Worm (Caenorhabditis elegans): ENCODE measurements around the gene acox-3.

DNA sequence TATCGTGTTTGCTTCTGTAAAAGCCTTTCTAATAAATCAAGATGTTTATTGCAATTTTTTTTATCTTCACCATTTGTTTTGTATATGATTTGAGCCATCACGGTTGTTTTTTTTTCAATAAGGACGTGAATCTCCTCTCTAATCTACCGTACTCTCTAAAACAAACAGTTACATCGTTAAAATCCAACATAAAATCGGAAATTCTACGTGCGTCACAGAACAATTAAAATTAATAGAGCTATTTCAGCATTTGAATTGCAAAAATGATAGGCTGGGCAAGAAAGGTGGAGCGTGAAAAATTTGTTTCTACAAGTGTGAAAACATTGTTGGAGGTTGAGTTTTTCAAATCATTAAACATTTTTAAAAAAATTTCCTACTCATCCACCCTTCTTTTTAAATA is 34.9 kb downstream of the acox-3 start, which contains the start of gene C49A9.5:
- TF ChIP-seq attf-5 (GFP tag; optimal IDR thresholded peaks at IDR 0.05), result no peak
- TF ChIP-seq fkh-3 (tag; optimal IDR thresholded peaks at IDR 0.05), result no peak
- TF ChIP-seq ceh-79 (tag; optimal IDR thresholded peaks at IDR 0.05), result no peak
- no peak for TF ChIP-seq madf-8 (GFP tag; conservative IDR thresholded peaks at IDR 0.05)
- TF ChIP-seq sea-2 (GFP tag; IDR thresholded peaks at IDR 0.05), result no peak
- TF ChIP-seq ets-4 (GFP tag; optimal IDR thresholded peaks at IDR 0.05), result no peak
- TF ChIP-seq ama-1 (optimal IDR thresholded peaks at IDR 0.05), result no peak
- no peak for TF ChIP-seq ama-1 (GFP tag; optimal IDR thresholded peaks at IDR 0.05)
- no peak for TF ChIP-seq F33H1.4 (GFP tag; IDR thresholded peaks at IDR 0.05)
- TF ChIP-seq nhr-27 (tag; optimal IDR thresholded peaks at IDR 0.05), result no peak
- TF ChIP-seq aptf-2 (GFP tag; conservative IDR thresholded peaks at IDR 0.05), result no peak
- no peak for TF ChIP-seq unc-62 (GFP tag; optimal IDR thresholded peaks at IDR 0.05)
- TF ChIP-seq bed-1 (GFP tag; IDR thresholded peaks at IDR 0.05), result no peak
